Fruit fly (Drosophila melanogaster) whole organism, wandering third instar larva: Measurements from ENCODE around the gene CG1909.

Experiments
- Dfd ChIP-seq: fragments of >200 bp; optimal IDR thresholded peaks from 2 replicates; lab custom pipeline; 2017; ENCODE audit warnings: missing biosample characterization, missing genetic modification characterization
- GATAd ChIP-seq: sonication (Bioruptor generic); optimal IDR thresholded peaks from 2 replicates; lab custom pipeline; 2016; ENCODE audit warnings: missing biosample characterization, missing genetic modification characterization
- HLH106 ChIP-seq: fragments of 200-800 bp; optimal IDR thresholded peaks from 3 replicates; lab custom pipeline; 2019; ENCODE audit warnings: missing biosample characterization, mild to moderate bottlenecking, missing genetic modification characterization, moderate library complexity
- Hr78 ChIP-seq: fragments of >200 bp; optimal IDR thresholded peaks from 2 replicates; lab custom pipeline; 2017; ENCODE audit warnings: missing biosample characterization, missing genetic modification characterization
- Jra ChIP-seq: sonication (Bioruptor generic); optimal IDR thresholded peaks from 2 replicates; lab custom pipeline; 2016; ENCODE audit warnings: missing biosample characterization, missing genetic modification characterization
- N ChIP-seq: fragments of >200 bp; optimal IDR thresholded peaks from 2 replicates; lab custom pipeline; 2018; ENCODE audit warnings: missing biosample characterization, missing external identifiers, missing genetic modification characterization
- br ChIP-seq: fragments of 200-800 bp; sonication (Bioruptor generic); optimal IDR thresholded peaks from 2 replicates; lab custom pipeline; 2016; ENCODE audit warnings: missing biosample characterization, missing genetic modification characterization
- ey ChIP-seq: fragments of 200-800 bp; sonication (Bioruptor generic); optimal IDR thresholded peaks from 2 replicates; lab custom pipeline; 2016; ENCODE audit warnings: missing biosample characterization, missing genetic modification characterization
- fru ChIP-seq: fragments of 200-800 bp; sonication (Bioruptor generic); optimal IDR thresholded peaks from 3 replicates; lab custom pipeline; 2016; ENCODE audit warnings: missing biosample characterization, mild to moderate bottlenecking, missing genetic modification characterization
- h ChIP-seq: fragments of 200-800 bp; sonication (Bioruptor generic); optimal IDR thresholded peaks from 3 replicates; lab custom pipeline; 2016; ENCODE audit warnings: missing biosample characterization, mild to moderate bottlenecking, missing genetic modification characterization
- jim ChIP-seq: fragments of 175-275, 200-325 bp; sonication (Bioruptor generic); optimal IDR thresholded peaks from 2 replicates; lab custom pipeline; 2016; ENCODE audit warnings: missing biosample characterization, mild to moderate bottlenecking, missing genetic modification characterization
- sv ChIP-seq: fragments of 200-800 bp; sonication (Bioruptor generic); optimal IDR thresholded peaks from 3 replicates; lab custom pipeline; 2016; ENCODE audit warnings: missing biosample characterization, missing genetic modification characterization
- woc ChIP-seq: sonication (Bioruptor generic); optimal IDR thresholded peaks from 2 replicates; lab custom pipeline; 2016; ENCODE audit warnings: missing biosample characterization, mild to moderate bottlenecking, missing genetic modification characterization

DNA sequence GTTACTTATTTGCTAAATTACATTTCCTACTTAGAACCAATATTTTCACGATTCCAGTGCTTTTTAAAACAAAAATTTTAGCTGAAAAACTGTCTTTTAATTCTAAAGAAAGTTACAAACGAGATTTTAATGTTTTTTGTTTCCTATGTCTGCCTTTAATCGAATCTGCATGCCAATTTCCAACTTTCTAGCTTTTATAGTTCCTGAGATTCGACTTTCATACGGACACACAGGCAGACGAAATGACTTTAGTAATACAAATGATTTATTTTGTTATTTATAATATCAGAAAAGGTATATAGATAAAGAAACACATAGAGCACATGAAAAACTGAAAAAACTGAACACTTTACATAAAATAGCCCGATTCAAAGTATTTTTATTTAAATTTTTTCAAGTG lies 6.5 kb upstream of the CG1909 start:
- no peak for TF ChIP-seq HLH106 (tag; lab: Kevin White, UChicago)
- no peak for TF ChIP-seq br (GFP tag; lab: Kevin White, UChicago)
- TF ChIP-seq jim (GFP tag; lab: Kevin White, UChicago): no peak
- TF ChIP-seq N (GFP tag; lab: Kevin White, UChicago): no peak
- TF ChIP-seq h: no peak
- no peak for TF ChIP-seq fru (GFP tag; lab: Kevin White, UChicago)
- TF ChIP-seq Jra (GFP tag; lab: Kevin White, UChicago): no peak
- no peak for TF ChIP-seq sv (GFP tag; lab: Kevin White, UChicago)
- TF ChIP-seq Hr78 (GFP tag; lab: Kevin White, UChicago): no peak
- no peak for TF ChIP-seq ey (GFP tag; lab: Kevin White, UChicago)
- no peak for TF ChIP-seq GATAd (GFP tag; lab: Kevin White, UChicago)
- TF ChIP-seq woc (GFP tag; lab: Kevin White, UChicago): no peak
- no peak for TF ChIP-seq Dfd (GFP tag; lab: Kevin White, UChicago)
